Fruit fly (Drosophila melanogaster) S2 (cell line): Measurements from ENCODE around the gene Atac3.

ENCODE experiments used
- CG8478 ChIP-seq: fragments of >200 bp; optimal IDR thresholded peaks from 2 replicates; lab custom pipeline; 2018
- CTCF ChIP-seq, 2 experiments: fragments of >200 bp; optimal IDR thresholded peaks; 2 replicates each; lab custom pipeline; 2018

DNA sequence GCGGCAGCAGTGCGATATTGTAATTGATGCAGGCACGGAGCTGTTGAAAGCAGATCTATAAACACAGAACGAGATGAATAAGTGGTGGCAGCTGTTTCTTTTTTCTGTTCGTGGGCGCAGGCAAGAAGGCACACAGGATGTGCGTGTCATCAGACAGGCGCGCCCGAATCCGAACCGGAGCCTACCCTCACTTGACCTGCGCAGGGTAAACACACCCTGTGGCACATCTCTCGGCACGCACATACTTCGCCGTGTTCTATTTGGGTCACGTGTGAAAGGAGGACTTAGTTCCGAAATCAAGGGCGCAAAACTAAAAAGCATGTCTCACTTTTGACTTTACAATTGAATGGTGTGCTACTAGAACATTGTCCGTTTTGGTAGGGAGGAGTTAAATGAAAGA is 6.3 kb downstream of the Atac3 start:
- TF ChIP-seq CG8478 (no peak), CTCF (optimal IDR thresholded peaks at IDR 0.05; lab: Kevin White, UChicago) (no peak)
